Fruit fly (Drosophila melanogaster): Measurements from ENCODE around the gene CDase.

DNA sequence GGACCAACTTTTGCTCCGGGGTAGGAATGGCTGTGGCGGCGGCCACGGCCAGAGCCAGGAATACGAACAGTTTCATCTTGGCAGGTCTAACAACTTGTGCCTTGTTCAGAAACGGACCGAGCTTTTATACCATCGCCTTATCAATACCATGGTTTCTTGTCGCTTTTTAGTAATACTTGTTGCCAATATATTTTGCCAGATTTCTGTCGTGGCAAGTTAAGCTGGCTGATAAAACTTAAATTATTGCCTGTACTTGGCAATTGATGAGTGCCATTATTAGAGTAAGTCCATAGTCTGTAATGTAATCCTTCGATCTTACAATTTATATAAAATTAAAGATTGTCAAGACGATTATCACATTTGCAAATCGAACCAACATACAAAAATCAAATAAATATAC lies 28.5 kb downstream of the CDase start, which contains the start of gene Jon99Fii:
- TF ChIP-seq CG6854 (GFP tag; optimal IDR thresholded peaks at IDR 0.05) (no peak), CG6792 (GFP tag; optimal IDR thresholded peaks at IDR 0.05) (no peak), spab (GFP tag; optimal IDR thresholded peaks at IDR 0.05) (no peak), dac (GFP tag; optimal IDR thresholded peaks at IDR 0.05) (no peak), cyc (GFP tag; optimal IDR thresholded peaks at IDR 0.05) (no peak), Lpt (GFP tag; optimal IDR thresholded peaks at IDR 0.05) (no peak), CG11294 (GFP tag; IDR thresholded peaks at IDR 0.05) (no peak), CG6163 (GFP tag; IDR thresholded peaks at IDR 0.05) (no peak), Sox102F (GFP tag; optimal IDR thresholded peaks at IDR 0.05) (no peak)

Data from whole organism, prepupa.